Worm (Caenorhabditis elegans) whole organism, young adult: ENCODE results near the gene T23B5.6.

Experiments used
- K12H6.12 ChIP-seq: fragments of 200-800 bp; sonication (Bioruptor generic); optimal IDR thresholded peaks from 2 replicates; lab custom pipeline; 2018; ENCODE audit warnings: mild to moderate bottlenecking, missing genetic modification characterization, missing compliant biosample characterization
- egl-44 ChIP-seq: fragments of 200-800 bp; sonication (Bioruptor generic); IDR thresholded peaks from 2 replicates; pipeline ENCODE4 v1.3.6; 2022; ENCODE audit warnings: missing genetic modification reagents, missing genetic modification characterization, missing compliant biosample characterization
- ztf-3 ChIP-seq: fragments of 200-800 bp; sonication (Bioruptor generic); optimal IDR thresholded peaks from 2 replicates; lab custom pipeline; 2018; ENCODE audit warnings: mild to moderate bottlenecking, missing genetic modification characterization, missing compliant biosample characterization

ce11 chrIV:12689709-12690142, 12.7 kb upstream of the T23B5.6 start:
- no peak for TF ChIP-seq ztf-3
- TF ChIP-seq egl-44 (GFP tag; lab: Robert Waterston, UW): peak; percentile 93
- TF ChIP-seq K12H6.12 (tag; lab: Kevin White, UChicago): no peak
